Fruit fly (Drosophila melanogaster) whole organism: ENCODE results near the gene CG12056.

Experiments used
- pan ChIP-seq: fragments of >200 bp; optimal IDR thresholded peaks from 2 replicates; lab custom pipeline; 2017
- usp ChIP-seq: fragments of >200 bp; optimal IDR thresholded peaks from 2 replicates; lab custom pipeline; 2017; ENCODE audit warnings: missing biosample characterization, missing genetic modification characterization, mixed read lengths

- no peak for TF ChIP-seq usp (GFP tag; lab: Kevin White, UChicago)
- no peak for TF ChIP-seq pan (lab: Kevin White, UChicago)
Measured at dm6 chrX:9201866-9202681, 9.6 kb downstream of the CG12056 start.
